Worm (Caenorhabditis elegans) whole organism, L1 larva: Measurements from ENCODE around the gene srj-5.

ENCODE experiments used
- C04F5.9 ChIP-seq: sonication (generic microtip); optimal IDR thresholded peaks from 2 replicates; lab custom pipeline; 2016; ENCODE audit warnings: missing genetic modification characterization, missing compliant biosample characterization
- aha-1 ChIP-seq: fragments of 150-350 bp; optimal IDR thresholded peaks from 2 replicates; lab custom pipeline; 2014; ENCODE audit warnings: missing biosample characterization, missing genetic modification characterization
- ama-1 ChIP-seq: fragments of 150-350 bp; optimal IDR thresholded peaks from 2 replicates; lab custom pipeline; 2014
- ceh-82 ChIP-seq, 3 experiments: fragments of 150-350 bp in 1 of 3; sonication (generic microtip) in 2 of 3; optimal IDR thresholded peaks; 2 replicates each; lab custom pipeline; 2014 to 2017; ENCODE audit warnings: missing biosample characterization in 3 of 3, missing genetic modification characterization in 3 of 3
- ces-1 ChIP-seq: fragments of 150-350 bp; optimal IDR thresholded peaks from 2 replicates; lab custom pipeline; 2014; ENCODE audit warnings: missing biosample characterization, missing genetic modification reagents, missing genetic modification characterization
- fkh-10 ChIP-seq: sonication (generic microtip); optimal IDR thresholded peaks from 2 replicates; lab custom pipeline; 2017; ENCODE audit warnings: missing biosample characterization, missing genetic modification reagents, missing genetic modification characterization
- fos-1 ChIP-seq: fragments of 150-350 bp; optimal IDR thresholded peaks from 2 replicates; lab custom pipeline; 2014; ENCODE audit warnings: missing biosample characterization, missing genetic modification characterization
- unc-62 ChIP-seq: fragments of 150-350 bp; optimal IDR thresholded peaks from 2 replicates; lab custom pipeline; 2014; ENCODE audit warnings: missing biosample characterization, missing genetic modification reagents, missing genetic modification characterization
- unc-98 ChIP-seq: fragments of 200-800 bp; sonication (Bioruptor generic); IDR thresholded peaks from 2 replicates; pipeline ENCODE4 v1.3.6; 2022; ENCODE audit warnings: missing genetic modification characterization, missing compliant biosample characterization
- vab-15 ChIP-seq: sonication (generic microtip); optimal IDR thresholded peaks from 2 replicates; lab custom pipeline; 2017; ENCODE audit warnings: missing genotype, mild to moderate bottlenecking, missing genetic modification characterization, missing compliant biosample characterization

DNA sequence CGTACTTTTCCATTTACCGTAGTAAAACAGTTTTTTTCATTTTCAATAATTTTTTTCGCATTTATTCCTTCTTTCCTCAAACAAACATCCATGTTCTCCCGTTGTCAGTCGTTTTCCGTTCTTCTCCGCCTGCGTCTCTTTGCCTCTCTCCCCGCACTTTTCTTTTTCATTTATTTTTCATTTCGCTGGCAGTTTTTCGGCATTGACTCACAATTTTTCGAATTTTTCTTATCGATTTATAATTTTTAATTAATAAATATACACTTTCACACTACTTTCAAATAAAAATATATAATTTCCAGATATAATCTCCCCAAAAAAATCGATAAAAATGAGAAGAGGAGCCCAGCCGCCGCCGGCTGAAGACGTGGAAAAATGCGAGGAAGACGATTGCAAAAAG, 34.5 kb upstream of the srj-5 start, which contains the start of gene H25P19.1:
- no peak for TF ChIP-seq aha-1 (tag; lab: Kevin White, UChicago)
- no peak for TF ChIP-seq fkh-10 (GFP tag; lab: Kevin White, UChicago)
- no peak for TF ChIP-seq ces-1 (GFP tag; lab: Kevin White, UChicago)
- TF ChIP-seq fos-1 (tag; lab: Kevin White, UChicago): no peak
- no peak for TF ChIP-seq ama-1 (lab: Kevin White, UChicago)
- no peak for TF ChIP-seq vab-15 (tag; lab: Kevin White, UChicago)
- TF ChIP-seq unc-98 (GFP tag; lab: Robert Waterston, UW): no peak
- no peak for TF ChIP-seq unc-62 (GFP tag; lab: Kevin White, UChicago)
- no peak for TF ChIP-seq C04F5.9 (tag; lab: Kevin White, UChicago)
- TF ChIP-seq ceh-82 (tag; optimal IDR thresholded peaks at IDR 0.05; lab: Kevin White, UChicago): no peak
